Worm (Caenorhabditis elegans): ENCODE data around the gene twk-39.

twk-39 gene

ce11 chrIII:11847658-11848202 is 52.2 kb downstream of the twk-39 start, which contains the start of gene mif-1:
Gene mif-1, plus strand, starts transcription at chrIII:11848152.
- TF ChIP-seq madf-9 (GFP tag; conservative IDR thresholded peaks at IDR 0.05) = no peak
- peak; percentile 27 for TF ChIP-seq nhr-28 (tag; optimal IDR thresholded peaks at IDR 0.05)
- peak; percentile 89 for TF ChIP-seq hlh-30 (tag; optimal IDR thresholded peaks at IDR 0.05; ENCODE audit: insufficient read depth)
- no peak for TF ChIP-seq daf-16 (GFP tag; optimal IDR thresholded peaks at IDR 0.05)
- peak; percentile 52 for TF ChIP-seq daf-16 (tag; optimal IDR thresholded peaks at IDR 0.05)
- TF ChIP-seq dpl-1 (GFP tag; optimal IDR thresholded peaks at IDR 0.05) = peak; percentile 51
- peak; percentile 54 to 98 for TF ChIP-seq lsy-2 (tag; optimal IDR thresholded peaks at IDR 0.05)
- peak; percentile 26 for TF ChIP-seq mep-1 (tag; optimal IDR thresholded peaks at IDR 0.05)
- TF ChIP-seq hlh-11 (tag; optimal IDR thresholded peaks at IDR 0.05) = peak; percentile 35
- no peak for TF ChIP-seq Y105C5A.15 (GFP tag; IDR thresholded peaks at IDR 0.05)
- TF ChIP-seq unc-62 (GFP tag; optimal IDR thresholded peaks at IDR 0.05 in 1 of 2) = peak in 1 of 2 experiments; percentile 82
- TF ChIP-seq unc-62 (tag; optimal IDR thresholded peaks at IDR 0.05) = no peak
- peak; percentile 19; the same call in 1 of the 2 replicates for TF ChIP-seq dmd-6 (GFP tag; IDR thresholded peaks at IDR 0.05)
- TF ChIP-seq aha-1 (tag) = peak; percentile 64
- TF ChIP-seq tag-97 (GFP tag; IDR thresholded peaks at IDR 0.05) = no peak
- peak; percentile 20 for TF ChIP-seq dve-1 (tag; optimal IDR thresholded peaks at IDR 0.05; ENCODE audit: insufficient read depth)
- peak; percentile 45 for TF ChIP-seq mes-2 (tag; optimal IDR thresholded peaks at IDR 0.05; ENCODE audit: poor library complexity, severe bottlenecking)
- TF ChIP-seq lin-38 (GFP tag; IDR thresholded peaks at IDR 0.05) = no peak; the same call in 1 of the 2 replicates
- no peak for TF ChIP-seq Y75B8A.6 (GFP tag; IDR thresholded peaks at IDR 0.05)

- no peak for TF ChIP-seq tra-1 (GFP tag; IDR thresholded peaks at IDR 0.05)
- TF ChIP-seq dmd-6 (GFP tag; IDR thresholded peaks at IDR 0.05) = 0 out of 2 replicates have a peak, but pooled peaks have one; percentile 5
- no peak for TF ChIP-seq fos-1 (tag; optimal IDR thresholded peaks at IDR 0.05)
- TF ChIP-seq nhr-41 (GFP tag; IDR thresholded peaks at IDR 0.05) = no peak
- TF ChIP-seq mes-2 (tag; optimal IDR thresholded peaks at IDR 0.05; ENCODE audit: poor library complexity, severe bottlenecking) = peak; percentile 47
- TF ChIP-seq arid-1 (GFP tag; conservative IDR thresholded peaks at IDR 0.05) = no peak
- no peak for TF ChIP-seq T26A8.4 (GFP tag; IDR thresholded peaks at IDR 0.05)
- no peak for TF ChIP-seq zip-2 (tag; optimal IDR thresholded peaks at IDR 0.05)
- TF ChIP-seq set-16 (GFP tag; IDR thresholded peaks at IDR 0.05) = 0 out of 2 replicates have a peak, but pooled peaks have one; percentile 19
- no peak for TF ChIP-seq nhr-77 (tag; optimal IDR thresholded peaks at IDR 0.05)
- TF ChIP-seq pqm-1 (tag; optimal IDR thresholded peaks at IDR 0.05) = no peak
- 0 out of 2 replicates have a peak, but pooled peaks have one; percentile 16 for TF ChIP-seq vab-7 (GFP tag; IDR thresholded peaks at IDR 0.05)
Measured at ce11 chrIII:11848317-11848716, 52.8 kb downstream of the twk-39 start.

- TF ChIP-seq egl-43 (GFP tag; IDR thresholded peaks at IDR 0.05) (no peak), madf-9 (GFP tag; conservative IDR thresholded peaks at IDR 0.05) (no peak), F37D6.2 (tag; optimal IDR thresholded peaks at IDR 0.05) (no peak), aha-1 (tag) (peak; percentile 68), pqm-1 (tag; optimal IDR thresholded peaks at IDR 0.05) (no peak), nhr-42 (GFP tag; IDR thresholded peaks at IDR 0.05) (no peak), fkh-10 (GFP tag; optimal IDR thresholded peaks at IDR 0.05) (no peak), tag-97 (GFP tag; IDR thresholded peaks at IDR 0.05) (no peak), mxl-2 (GFP tag; conservative IDR thresholded peaks at IDR 0.05) (0 out of 2 replicates have a peak, but pooled peaks have one; percentile 10), nhr-48 (tag; optimal IDR thresholded peaks at IDR 0.05) (no peak), nhr-10 (tag; optimal IDR thresholded peaks at IDR 0.05) (no peak), sdz-12 (GFP tag; optimal IDR thresholded peaks at IDR 0.05) (no peak), F10B5.3 (tag; optimal IDR thresholded peaks at IDR 0.05) (no peak), hlh-30 (tag; optimal IDR thresholded peaks at IDR 0.05; ENCODE audit: insufficient read depth) (no peak)
Measured at ce11 chrIII:11849590-11849989, 54.0 kb downstream of the twk-39 start.
